Worm (Caenorhabditis elegans) whole organism, L4 larva: ENCODE data around the gene F54F11.1.
A peak's percentile ranks its signal among the peaks of the same experiment; 100 is the strongest.

ENCODE experiments used
- ama-1 ChIP-seq: fragments of 150-350 bp; optimal IDR thresholded peaks from 2 replicates; lab custom pipeline; 2014; ENCODE audit warnings: inconsistent platforms, mixed read lengths
- ceh-28 ChIP-seq: fragments of 150-350 bp; optimal IDR thresholded peaks from 2 replicates; lab custom pipeline; 2014; ENCODE audit warnings: missing biosample characterization, missing genetic modification reagents, missing genetic modification characterization
- daf-19 ChIP-seq: fragments of 200-800 bp; sonication (Bioruptor generic); conservative IDR thresholded peaks from 2 replicates; pipeline ENCODE4 v1.3.6; 2022; ENCODE audit warnings: missing genetic modification characterization, missing compliant biosample characterization
- fkh-10 ChIP-seq: fragments of 150-350 bp; optimal IDR thresholded peaks from 2 replicates; lab custom pipeline; 2014; ENCODE audit warnings: missing biosample characterization, missing genetic modification reagents, missing genetic modification characterization
- fos-1 ChIP-seq: fragments of 150-350 bp; optimal IDR thresholded peaks from 2 replicates; lab custom pipeline; 2014; ENCODE audit warnings: missing biosample characterization, missing genetic modification characterization
- lin-13 ChIP-seq: fragments of 150-350 bp; optimal IDR thresholded peaks from 2 replicates; lab custom pipeline; 2014; ENCODE audit warnings: missing biosample characterization, missing genetic modification reagents, missing genetic modification characterization
- lsy-2 ChIP-seq, 2 experiments: fragments of 150-350 bp in 1 of 2; sonication (generic microtip) in 1 of 2; optimal IDR thresholded peaks; 2 replicates each; lab custom pipeline; 2014 to 2017; ENCODE audit warnings: missing biosample characterization in 2 of 2, missing genetic modification characterization in 2 of 2
- mes-2 ChIP-seq: sonication (generic microtip); optimal IDR thresholded peaks from 2 replicates; lab custom pipeline; 2016; ENCODE audit warnings: missing genotype, mild to moderate bottlenecking, missing genetic modification characterization, missing compliant biosample characterization; ENCODE audit not compliant: poor library complexity, severe bottlenecking
- nhr-77 ChIP-seq: fragments of 150-350 bp; optimal IDR thresholded peaks from 2 replicates; lab custom pipeline; 2014; ENCODE audit warnings: missing biosample characterization, missing genetic modification characterization
- pha-4 ChIP-seq, 2 experiments: fragments of 150-350 bp in 1 of 2; fragments of 200-800 bp in 1 of 2; sonication (Bioruptor generic) in 1 of 2; IDR thresholded peaks in 1 of 2; optimal IDR thresholded peaks in 1 of 2; 2 replicates each; pipeline versions ENCODE4 v1.3.6 to Lab custom; 2014 to 2022; ENCODE audit warnings: missing genetic modification characterization in 2 of 2, missing genetic modification reagents in 2 of 2, missing biosample characterization in 1 of 2, missing compliant biosample characterization in 1 of 2
- set-16 ChIP-seq: fragments of 200-800 bp; sonication (Bioruptor generic); IDR thresholded peaks from 2 replicates; pipeline ENCODE4 v1.3.6; 2022; ENCODE audit warnings: missing genetic modification reagents, missing genetic modification characterization, missing compliant biosample characterization
- snpc-4 ChIP-seq: fragments of 150-350 bp; optimal IDR thresholded peaks from 2 replicates; lab custom pipeline; 2014; ENCODE audit warnings: missing biosample characterization, missing genetic modification characterization
- unc-62 ChIP-seq, 3 experiments: fragments of 150-350 bp in 1 of 3; sonication (generic microtip); optimal IDR thresholded peaks in 2 of 3; peaks in 1 of 3; 1 replicate in 1 of 3; 2 replicates in 2 of 3; lab custom pipeline; 2014 to 2017; ENCODE audit warnings: missing biosample characterization in 3 of 3, missing genetic modification characterization in 3 of 3, missing genetic modification reagents in 3 of 3, missing genotype in 1 of 3

- TF ChIP-seq mes-2 (tag; lab: Kevin White, UChicago) (no peak), unc-62 (GFP tag; optimal IDR thresholded peaks at IDR 0.05 in 1 of 2; lab: Kevin White, UChicago) (no peak), unc-62 (tag; optimal IDR thresholded peaks at IDR 0.05; lab: Kevin White, UChicago) (no peak), nhr-77 (tag; lab: Kevin White, UChicago) (peak; percentile 38), lsy-2 (tag; optimal IDR thresholded peaks at IDR 0.05; lab: Kevin White, UChicago) (peak in 1 of 2 experiments; percentile 4), ama-1 (lab: Kevin White, UChicago) (no peak), fkh-10 (GFP tag; lab: Kevin White, UChicago) (no peak), snpc-4 (tag; lab: Kevin White, UChicago) (no peak), set-16 (GFP tag; lab: Robert Waterston, UW) (no peak), pha-4 (GFP tag; IDR thresholded peaks at IDR 0.05; lab: Robert Waterston, UW) (no peak), pha-4 (tag; optimal IDR thresholded peaks at IDR 0.05; lab: Kevin White, UChicago) (no peak), lin-13 (GFP tag; lab: Kevin White, UChicago) (no peak), ceh-28 (tag; lab: Kevin White, UChicago) (no peak), fos-1 (tag; lab: Kevin White, UChicago) (no peak), daf-19 (GFP tag; lab: Robert Waterston, UW) (no peak)
Observed at ce11 chrII:13495718-13496117, 8.0 kb upstream of the F54F11.1 start, which contains the start of gene drr-1.
